Fruit fly (Drosophila melanogaster) whole organism, embryonic: ENCODE data around the gene CG4230.

Source experiments
- Bgb ChIP-seq: fragments of 200-800 bp; sonication (Bioruptor generic); IDR thresholded peaks from 2 replicates; pipeline ENCODE4 v1.3.6; 2022; ENCODE audit warnings: missing biosample characterization, missing genetic modification characterization; ENCODE audit not compliant: partially characterized antibody
- CG10462 ChIP-seq: fragments of 200-800 bp; sonication (Bioruptor generic); optimal IDR thresholded peaks from 2 replicates; lab custom pipeline; 2016; ENCODE audit warnings: missing biosample characterization, missing genetic modification characterization
- CG10565 ChIP-seq: fragments of 200-800 bp; sonication (Bioruptor generic); optimal IDR thresholded peaks from 3 replicates; lab custom pipeline; 2016; ENCODE audit warnings: missing biosample characterization, mild to moderate bottlenecking, missing genetic modification characterization
- CG12299 ChIP-seq: fragments of 200-800 bp; sonication (Bioruptor generic); optimal IDR thresholded peaks from 2 replicates; lab custom pipeline; 2018; ENCODE audit warnings: missing biosample characterization, mild to moderate bottlenecking, missing genetic modification characterization
- CG1233 ChIP-seq: fragments of 200-800 bp; sonication (Bioruptor generic); optimal IDR thresholded peaks from 4 replicates; lab custom pipeline; 2018; ENCODE audit warnings: missing biosample characterization, mild to moderate bottlenecking, missing genetic modification characterization
- CG12769 ChIP-seq: fragments of 200-800 bp; sonication (Bioruptor generic); optimal IDR thresholded peaks from 2 replicates; lab custom pipeline; 2019; ENCODE audit warnings: missing biosample characterization, mild to moderate bottlenecking, missing genetic modification characterization, moderate library complexity
- CG13287 ChIP-seq: fragments of 200-800 bp; sonication (Bioruptor generic); IDR thresholded peaks from 2 replicates; pipeline ENCODE4 v1.3.6; 2022; ENCODE audit warnings: missing biosample characterization, missing genetic modification characterization; ENCODE audit not compliant: partially characterized antibody
- CG13894 ChIP-seq: fragments of 200-800 bp; sonication (Bioruptor generic); optimal IDR thresholded peaks from 3 replicates; lab custom pipeline; 2018; ENCODE audit warnings: missing biosample characterization, mild to moderate bottlenecking, missing genetic modification characterization, moderate library complexity
- CG15514 ChIP-seq: fragments of 200-800 bp; sonication (Bioruptor generic); optimal IDR thresholded peaks from 3 replicates; lab custom pipeline; 2017; ENCODE audit warnings: missing biosample characterization, missing genetic modification characterization, mild to moderate bottlenecking, moderate library complexity, missing genetic modification reagents
- CG1603 ChIP-seq: fragments of 200-800 bp; sonication (Bioruptor generic); optimal IDR thresholded peaks from 2 replicates; lab custom pipeline; 2019; ENCODE audit warnings: missing biosample characterization, mild to moderate bottlenecking, missing genetic modification characterization, moderate library complexity
- CG17385 ChIP-seq: fragments of 200-800 bp; sonication (Bioruptor generic); optimal IDR thresholded peaks from 3 replicates; lab custom pipeline; 2018; ENCODE audit warnings: missing biosample characterization, mild to moderate bottlenecking, missing genetic modification characterization
- CG2678 ChIP-seq: fragments of 200-800 bp; sonication (Bioruptor generic); optimal IDR thresholded peaks from 3 replicates; lab custom pipeline; 2019; ENCODE audit warnings: missing biosample characterization, mild to moderate bottlenecking, missing genetic modification characterization, moderate library complexity
- CG42726 ChIP-seq: fragments of 200-800 bp; sonication (Bioruptor generic); IDR thresholded peaks from 2 replicates; pipeline ENCODE4 v1.3.6; 2022; ENCODE audit warnings: missing biosample characterization, missing genetic modification characterization; ENCODE audit not compliant: partially characterized antibody
- CG5180 ChIP-seq: fragments of 200-800 bp; sonication (Bioruptor generic); optimal IDR thresholded peaks from 3 replicates; lab custom pipeline; 2017; ENCODE audit warnings: missing biosample characterization, missing genetic modification characterization, mild to moderate bottlenecking, moderate library complexity, missing genetic modification reagents
- CG7745 ChIP-seq: fragments of 200-800 bp; sonication (Bioruptor generic); optimal IDR thresholded peaks from 2 replicates; lab custom pipeline; 2018; ENCODE audit warnings: missing biosample characterization, mild to moderate bottlenecking, missing genetic modification characterization, moderate library complexity
- CG7786 ChIP-seq: fragments of 200-800 bp; sonication (Bioruptor generic); optimal IDR thresholded peaks from 2 replicates; lab custom pipeline; 2016; ENCODE audit warnings: missing biosample characterization, missing genetic modification characterization
- CG9609 ChIP-seq: fragments of 200-800 bp; sonication (Bioruptor generic); optimal IDR thresholded peaks from 3 replicates; lab custom pipeline; 2016; ENCODE audit warnings: missing biosample characterization, missing genetic modification characterization
- Drgx ChIP-seq: fragments of 200-800 bp; sonication (Bioruptor generic); IDR thresholded peaks from 2 replicates; pipeline ENCODE4 v1.3.6; 2022; ENCODE audit warnings: missing biosample characterization, missing genetic modification characterization
- Eip74EF ChIP-seq, 2 experiments: fragments of 200-800 bp in 1 of 2; fragments of >200 bp in 1 of 2; sonication (Bioruptor generic) in 1 of 2; optimal IDR thresholded peaks; 2 replicates each; lab custom pipeline; 2017 to 2019; ENCODE audit warnings: missing biosample characterization in 2 of 2, missing genetic modification characterization in 2 of 2, mild to moderate bottlenecking in 1 of 2, moderate library complexity in 1 of 2
- HmgZ ChIP-seq: fragments of 200-800 bp; sonication (Bioruptor generic); optimal IDR thresholded peaks from 2 replicates; lab custom pipeline; 2018; ENCODE audit warnings: missing biosample characterization, mild to moderate bottlenecking, missing genetic modification characterization
- Hmr ChIP-seq: fragments of 200-800 bp; sonication (Bioruptor generic); optimal IDR thresholded peaks from 3 replicates; lab custom pipeline; 2017; ENCODE audit warnings: mild to moderate bottlenecking, missing biosample characterization, missing genetic modification reagents, missing genetic modification characterization
- Lhr ChIP-seq: fragments of 200-800 bp; sonication (Bioruptor generic); optimal IDR thresholded peaks from 3 replicates; lab custom pipeline; 2017; ENCODE audit warnings: mild to moderate bottlenecking, missing biosample characterization, missing genetic modification reagents, missing genetic modification characterization
- NC2α ChIP-seq: fragments of 200-800 bp; sonication (Bioruptor generic); optimal IDR thresholded peaks from 2 replicates; lab custom pipeline; 2016; ENCODE audit warnings: missing biosample characterization, missing genetic modification characterization
- Nf-YC ChIP-seq: fragments of 200-800 bp; optimal IDR thresholded peaks from 3 replicates; lab custom pipeline; 2019; ENCODE audit warnings: missing biosample characterization, mild to moderate bottlenecking, missing genetic modification characterization, moderate library complexity
- Oaz ChIP-seq: fragments of 200-800 bp; sonication (Bioruptor generic); IDR thresholded peaks from 2 replicates; pipeline ENCODE4 v1.3.6; 2022; ENCODE audit warnings: missing biosample characterization, missing genetic modification characterization
- Pdp1 ChIP-seq, 2 experiments: fragments of 200-800 bp; sonication (Bioruptor generic); optimal IDR thresholded peaks; 3 replicates each; lab custom pipeline; 2016; ENCODE audit warnings: missing biosample characterization in 2 of 2, missing genetic modification characterization in 2 of 2, mild to moderate bottlenecking in 1 of 2, moderate library complexity in 1 of 2
- Spps ChIP-seq: fragments of 200-800 bp; sonication (Bioruptor generic); optimal IDR thresholded peaks from 2 replicates; lab custom pipeline; 2018; ENCODE audit warnings: missing biosample characterization, mild to moderate bottlenecking, missing genetic modification characterization
- Sry-δ ChIP-seq: fragments of 200-800 bp; sonication (Bioruptor generic); optimal IDR thresholded peaks from 2 replicates; lab custom pipeline; 2016; ENCODE audit warnings: missing biosample characterization, missing genetic modification characterization
- Stat92E ChIP-seq, 3 experiments: fragments of >200 bp in 2 of 3; fragments of 200-800 bp in 1 of 3; sonication (Bioruptor generic) in 1 of 3; optimal IDR thresholded peaks; 2 replicates each; lab custom pipeline; 2017 to 2019; ENCODE audit warnings: missing biosample characterization in 3 of 3, missing genetic modification characterization in 3 of 3, mild to moderate bottlenecking in 1 of 3, moderate library complexity in 1 of 3
- amos ChIP-seq: fragments of 200-800 bp; sonication (Bioruptor generic); IDR thresholded peaks from 2 replicates; pipeline ENCODE4 v1.3.6; 2022; ENCODE audit warnings: missing biosample characterization, missing genetic modification characterization; ENCODE audit not compliant: partially characterized antibody
- bowl ChIP-seq: fragments of 200-800 bp; sonication (Bioruptor generic); IDR thresholded peaks from 2 replicates; pipeline ENCODE4 v1.3.6; 2022; ENCODE audit warnings: missing biosample characterization, missing genetic modification characterization
- bsh ChIP-seq, 2 experiments: fragments of 200-800 bp; sonication (Bioruptor generic); optimal IDR thresholded peaks; 2 replicates each; lab custom pipeline; 2017 to 2018; ENCODE audit warnings: mild to moderate bottlenecking in 2 of 2, missing biosample characterization in 2 of 2, missing genetic modification characterization in 2 of 2, moderate library complexity in 1 of 2
- ci ChIP-seq: fragments of 200-800 bp; sonication (Bioruptor generic); IDR thresholded peaks from 3 replicates; pipeline ENCODE4 v1.3.6; 2022; ENCODE audit warnings: missing biosample characterization, missing genetic modification characterization
- dati ChIP-seq: fragments of 200-800 bp; sonication (Bioruptor generic); IDR thresholded peaks from 2 replicates; pipeline ENCODE4 v1.3.6; 2022; ENCODE audit warnings: missing biosample characterization, missing genetic modification characterization
- en ChIP-seq: fragments of 200-800 bp; sonication (Bioruptor generic); optimal IDR thresholded peaks from 2 replicates; lab custom pipeline; 2016; ENCODE audit warnings: missing biosample characterization, missing genetic modification characterization
- gfzf ChIP-seq: fragments of 200-800 bp; sonication (Bioruptor generic); optimal IDR thresholded peaks from 2 replicates; lab custom pipeline; 2016; ENCODE audit warnings: missing biosample characterization, mild to moderate bottlenecking, missing genetic modification characterization, moderate library complexity
- jigr1 ChIP-seq: fragments of 200-800 bp; sonication (Bioruptor generic); IDR thresholded peaks from 3 replicates; pipeline ENCODE4 v1.3.6; 2022; ENCODE audit warnings: missing biosample characterization, missing genetic modification characterization
- klu ChIP-seq: fragments of 200-800 bp; sonication (Bioruptor generic); IDR thresholded peaks from 2 replicates; pipeline ENCODE4 v1.3.6; 2022; ENCODE audit warnings: missing biosample characterization, missing genetic modification characterization
- kni ChIP-seq: fragments of 200-800 bp; sonication (Bioruptor generic); optimal IDR thresholded peaks from 3 replicates; lab custom pipeline; 2017; ENCODE audit warnings: mild to moderate bottlenecking, missing biosample characterization, missing genetic modification reagents, missing genetic modification characterization
- lab ChIP-seq: fragments of 200-800 bp; sonication (Bioruptor generic); optimal IDR thresholded peaks from 3 replicates; lab custom pipeline; 2017; ENCODE audit warnings: missing biosample characterization, missing genetic modification characterization, mild to moderate bottlenecking, moderate library complexity, missing genetic modification reagents
- nmo ChIP-seq: fragments of 200-800 bp; sonication (Bioruptor generic); optimal IDR thresholded peaks from 2 replicates; lab custom pipeline; 2018; ENCODE audit warnings: missing biosample characterization, mild to moderate bottlenecking, missing genetic modification characterization, moderate library complexity
- onecut ChIP-seq: fragments of 200-800 bp; sonication (Bioruptor generic); IDR thresholded peaks from 2 replicates; pipeline ENCODE4 v1.3.6; 2022; ENCODE audit warnings: missing biosample characterization, missing genetic modification characterization
- sd ChIP-seq: fragments of 200-800 bp; sonication (Bioruptor generic); optimal IDR thresholded peaks from 3 replicates; lab custom pipeline; 2018; ENCODE audit warnings: missing biosample characterization, mild to moderate bottlenecking, missing genetic modification characterization, moderate library complexity
- unc-4 ChIP-seq: fragments of 200-800 bp; sonication (Bioruptor generic); IDR thresholded peaks from 2 replicates; pipeline ENCODE4 v1.3.6; 2022; ENCODE audit warnings: missing biosample characterization, missing genetic modification characterization; ENCODE audit not compliant: partially characterized antibody
- zen2 ChIP-seq: fragments of 200-800 bp; sonication (Bioruptor generic); IDR thresholded peaks from 3 replicates; pipeline ENCODE4 v1.3.6; 2022; ENCODE audit warnings: missing biosample characterization, missing genetic modification characterization; ENCODE audit not compliant: partially characterized antibody
- zfh1 ChIP-seq: fragments of 200-800 bp; sonication (Bioruptor generic); IDR thresholded peaks from 3 replicates; pipeline ENCODE4 v1.3.6; 2022; ENCODE audit warnings: missing biosample characterization, missing genetic modification characterization

Gene CG4230

DNA sequence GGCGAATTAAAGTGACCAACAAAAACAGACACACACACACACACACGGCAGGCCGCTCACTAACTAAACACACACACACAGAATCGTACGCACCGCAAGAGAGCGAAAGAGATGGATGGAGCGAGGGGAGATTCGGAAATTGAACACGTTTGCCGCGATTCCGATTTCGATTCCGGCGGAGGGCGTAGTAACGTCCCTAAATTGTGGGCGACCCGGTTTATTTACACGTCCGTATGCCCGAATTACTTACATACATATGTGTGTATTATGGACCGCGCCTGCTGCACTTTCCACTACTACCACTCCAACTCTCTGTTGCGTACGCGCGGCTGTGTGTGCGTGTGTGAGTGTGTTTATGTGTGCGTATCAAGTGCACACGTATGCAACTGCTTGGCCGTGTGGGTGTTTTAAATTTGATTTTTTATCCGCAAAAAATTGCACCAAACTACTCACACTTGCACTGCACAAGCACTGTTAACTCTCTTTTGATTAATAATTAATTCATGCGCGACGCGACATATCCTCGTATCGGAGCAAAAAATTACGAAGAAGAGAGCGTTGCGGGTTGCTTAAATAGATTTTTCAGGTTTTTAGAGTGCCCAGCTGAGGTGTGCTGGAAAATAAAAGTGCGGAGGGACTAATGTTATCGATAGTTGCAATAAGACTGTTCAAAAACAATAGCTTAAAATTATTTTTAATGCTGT, 2.9 kb upstream of the CG4230 start, which contains the start of gene Pgant5 (continued):
- TF ChIP-seq Bgb (GFP tag; lab: Robert Waterston, UW) (peak; percentile 31; the same call in 1 of the 2 replicates), kni (GFP tag; lab: Kevin White, UChicago) (peak; percentile 51), CG42726 (GFP tag; lab: Robert Waterston, UW) (0 out of 2 replicates have a peak, but pooled peaks have one; percentile 35), CG7745 (peak; percentile 50), CG12299 (peak; percentile 5), Eip74EF (GFP tag; optimal IDR thresholded peaks at IDR 0.05; lab: Kevin White, UChicago) (peak in 1 of 2 experiments; percentile 72), NC2α (no peak), klu (GFP tag; lab: Robert Waterston, UW) (0 out of 2 replicates have a peak, but pooled peaks have one; percentile 12), unc-4 (GFP tag; lab: Robert Waterston, UW) (no peak; the same call in 1 of the 2 replicates), CG17385 (GFP tag; lab: Kevin White, UChicago) (peak; percentile 63), CG15514 (GFP tag; lab: Kevin White, UChicago) (peak; percentile 26), gfzf (GFP tag; lab: Kevin White, UChicago) (peak; percentile 69), en (GFP tag; lab: Kevin White, UChicago) (no peak), CG12769 (tag; lab: Kevin White, UChicago) (peak; percentile 33), lab (peak; percentile 41), CG13287 (GFP tag; lab: Robert Waterston, UW) (0 out of 2 replicates have a peak, but pooled peaks have one; percentile 59), CG1603 (tag; lab: Kevin White, UChicago) (peak; percentile 7), Spps (no peak), Nf-YC (tag; lab: Kevin White, UChicago) (peak; percentile 73), Drgx (GFP tag; lab: Robert Waterston, UW) (peak; percentile 28; the same call in 1 of the 2 replicates), CG1233 (peak; percentile 18), Oaz (GFP tag; lab: Robert Waterston, UW) (no peak), zfh1 (GFP tag; lab: Robert Waterston, UW) (no peak), Lhr (GFP tag; lab: Kevin White, UChicago) (peak; percentile 47), CG13894 (tag; lab: Kevin White, UChicago) (peak; percentile 30), CG10462 (GFP tag; lab: Kevin White, UChicago) (no peak), CG2678 (peak; percentile 30), onecut (no peak), CG7786 (GFP tag; lab: Kevin White, UChicago) (no peak), CG5180 (peak; percentile 30), CG9609 (GFP tag; lab: Kevin White, UChicago) (peak; percentile 17), CG10565 (GFP tag; lab: Kevin White, UChicago) (no peak), ci (0 out of 3 replicates have a peak, but pooled peaks have one; percentile 19), dati (no peak), Sry-δ (GFP tag; lab: Kevin White, UChicago) (peak; percentile 28), bsh (GFP tag; optimal IDR thresholded peaks at IDR 0.05; lab: Kevin White, UChicago) (peak; percentile 0 to 31), zen2 (GFP tag; lab: Robert Waterston, UW) (peak; percentile 36; the same call in 1 of the 3 replicates), sd (tag; lab: Kevin White, UChicago) (peak; percentile 13), amos (GFP tag; lab: Robert Waterston, UW) (peak; percentile 10), Stat92E (GFP tag; optimal IDR thresholded peaks at IDR 0.05; lab: Kevin White, UChicago) (peak in 1 of 3 experiments; percentile 47), bowl (GFP tag; lab: Robert Waterston, UW) (no peak), HmgZ (peak; percentile 10), Pdp1 (GFP tag; optimal IDR thresholded peaks at IDR 0.05; lab: Kevin White, UChicago) (peak in 1 of 2 experiments; percentile 29), jigr1 (GFP tag; lab: Robert Waterston, UW) (no peak), nmo (no peak), Hmr (peak; percentile 40)
